Fruit fly (Drosophila melanogaster) whole organism, embryonic: ENCODE results near the gene Rh4.

Source experiments
- BEAF-32 ChIP-seq: fragments of 200-800 bp; sonication (Bioruptor generic); optimal IDR thresholded peaks from 3 replicates; lab custom pipeline; 2017; ENCODE audit warnings: missing biosample characterization, missing genetic modification characterization, mild to moderate bottlenecking, moderate library complexity, missing genetic modification reagents
- BtbVII ChIP-seq: fragments of 200-800 bp; sonication (Bioruptor generic); optimal IDR thresholded peaks from 3 replicates; lab custom pipeline; 2017; ENCODE audit warnings: missing biosample characterization, mild to moderate bottlenecking, missing genetic modification characterization
- CG12071 ChIP-seq: fragments of 200-800 bp; sonication (Bioruptor generic); optimal IDR thresholded peaks from 3 replicates; lab custom pipeline; 2018; ENCODE audit warnings: missing biosample characterization, mild to moderate bottlenecking, missing genetic modification characterization
- CG12155 ChIP-seq: fragments of 200-800 bp; sonication (Bioruptor generic); optimal IDR thresholded peaks from 3 replicates; lab custom pipeline; 2016; ENCODE audit warnings: missing biosample characterization, missing genetic modification characterization
- CG12299 ChIP-seq: fragments of 200-800 bp; sonication (Bioruptor generic); optimal IDR thresholded peaks from 2 replicates; lab custom pipeline; 2018; ENCODE audit warnings: missing biosample characterization, mild to moderate bottlenecking, missing genetic modification characterization
- CG14710 ChIP-seq: fragments of 200-800 bp; sonication (Bioruptor generic); optimal IDR thresholded peaks from 3 replicates; lab custom pipeline; 2019; ENCODE audit warnings: missing biosample characterization, mild to moderate bottlenecking, missing genetic modification characterization, moderate library complexity
- CG16815 ChIP-seq: fragments of 200-800 bp; sonication (Bioruptor generic); optimal IDR thresholded peaks from 3 replicates; lab custom pipeline; 2017; ENCODE audit warnings: missing biosample characterization, mild to moderate bottlenecking, missing genetic modification characterization
- CG17385 ChIP-seq: fragments of 200-800 bp; sonication (Bioruptor generic); optimal IDR thresholded peaks from 3 replicates; lab custom pipeline; 2018; ENCODE audit warnings: missing biosample characterization, mild to moderate bottlenecking, missing genetic modification characterization
- CG17802 ChIP-seq: fragments of 200-800 bp; sonication (Bioruptor generic); optimal IDR thresholded peaks from 2 replicates; lab custom pipeline; 2018; ENCODE audit warnings: missing biosample characterization, mild to moderate bottlenecking, missing genetic modification characterization, moderate library complexity
- CG17829 ChIP-seq: fragments of 200-800 bp; optimal IDR thresholded peaks from 2 replicates; lab custom pipeline; 2019; ENCODE audit warnings: missing biosample characterization, mild to moderate bottlenecking, missing genetic modification characterization, moderate library complexity
- CG18011 ChIP-seq: fragments of 200-800 bp; sonication (Bioruptor generic); optimal IDR thresholded peaks from 2 replicates; lab custom pipeline; 2017; ENCODE audit warnings: missing biosample characterization, missing genetic modification characterization, mild to moderate bottlenecking, moderate library complexity, missing genotype
- CG30403 ChIP-seq: fragments of 200-800 bp; sonication (Bioruptor generic); optimal IDR thresholded peaks from 3 replicates; lab custom pipeline; 2016; ENCODE audit warnings: missing biosample characterization, missing genetic modification characterization
- CG43689 ChIP-seq: fragments of 200-800 bp; sonication (Bioruptor generic); IDR thresholded peaks from 2 replicates; pipeline ENCODE4 v1.3.6; 2022; ENCODE audit warnings: missing biosample characterization, missing genetic modification characterization
- CG7963 ChIP-seq: fragments of 200-800 bp; sonication (Bioruptor generic); IDR thresholded peaks from 3 replicates; pipeline ENCODE4 v1.3.6; 2022; ENCODE audit warnings: missing biosample characterization, missing genetic modification characterization; ENCODE audit not compliant: partially characterized antibody
- CG8281 ChIP-seq: fragments of 200-800 bp; sonication (Bioruptor generic); optimal IDR thresholded peaks from 2 replicates; lab custom pipeline; 2018; ENCODE audit warnings: missing biosample characterization, mild to moderate bottlenecking, missing genetic modification characterization, moderate library complexity
- CG8944 ChIP-seq: fragments of 200-800 bp; sonication (Bioruptor generic); optimal IDR thresholded peaks from 3 replicates; lab custom pipeline; 2016; ENCODE audit warnings: missing biosample characterization, missing genetic modification characterization
- CG9215 ChIP-seq: fragments of 200-800 bp; sonication (Bioruptor generic); IDR thresholded peaks from 2 replicates; pipeline ENCODE4 v1.3.6; 2022; ENCODE audit warnings: missing biosample characterization, missing genetic modification characterization
- CoRest ChIP-seq: fragments of 200-800 bp; sonication (Bioruptor generic); optimal IDR thresholded peaks from 3 replicates; lab custom pipeline; 2018; ENCODE audit warnings: missing biosample characterization, mild to moderate bottlenecking, missing genetic modification characterization, moderate library complexity
- CrebB ChIP-seq: fragments of 200-800 bp; sonication (Bioruptor generic); optimal IDR thresholded peaks from 3 replicates; lab custom pipeline; 2018; ENCODE audit warnings: missing biosample characterization, mild to moderate bottlenecking, missing genetic modification characterization
- D ChIP-seq, 2 experiments: fragments of 200-800 bp in 1 of 2; fragments of >200 bp in 1 of 2; sonication (Bioruptor generic) in 1 of 2; optimal IDR thresholded peaks; 2 replicates in 1 of 2; 3 replicates in 1 of 2; lab custom pipeline; 2017; ENCODE audit warnings: mild to moderate bottlenecking in 1 of 2, missing biosample characterization in 1 of 2, missing genetic modification characterization in 1 of 2, missing genetic modification reagents in 1 of 2
- Dp ChIP-seq: fragments of 200-800 bp; sonication (Bioruptor generic); optimal IDR thresholded peaks from 2 replicates; lab custom pipeline; 2018; ENCODE audit warnings: missing biosample characterization, mild to moderate bottlenecking, missing genetic modification characterization, moderate library complexity
- Ets97D ChIP-seq: fragments of 200-800 bp; sonication (Bioruptor generic); optimal IDR thresholded peaks from 3 replicates; lab custom pipeline; 2016; ENCODE audit warnings: missing biosample characterization, missing genetic modification characterization
- Gsc ChIP-seq: fragments of 200-800 bp; sonication (Bioruptor generic); IDR thresholded peaks from 2 replicates; pipeline ENCODE4 v1.3.6; 2022; ENCODE audit warnings: missing biosample characterization, missing genetic modification characterization
- HmgZ ChIP-seq: fragments of 200-800 bp; sonication (Bioruptor generic); optimal IDR thresholded peaks from 2 replicates; lab custom pipeline; 2018; ENCODE audit warnings: missing biosample characterization, mild to moderate bottlenecking, missing genetic modification characterization
- Hmx ChIP-seq: fragments of 200-800 bp; sonication (Bioruptor generic); optimal IDR thresholded peaks from 2 replicates; lab custom pipeline; 2016; ENCODE audit warnings: missing biosample characterization, missing genetic modification characterization
- Lhr ChIP-seq: fragments of 200-800 bp; sonication (Bioruptor generic); optimal IDR thresholded peaks from 3 replicates; lab custom pipeline; 2017; ENCODE audit warnings: mild to moderate bottlenecking, missing biosample characterization, missing genetic modification reagents, missing genetic modification characterization
- NFAT ChIP-seq: fragments of 200-800 bp; sonication (Bioruptor generic); IDR thresholded peaks from 2 replicates; pipeline ENCODE4 v1.3.6; 2022; ENCODE audit warnings: missing biosample characterization, missing genetic modification characterization
- Pdp1 ChIP-seq, 2 experiments: fragments of 200-800 bp; sonication (Bioruptor generic); optimal IDR thresholded peaks; 3 replicates each; lab custom pipeline; 2016; ENCODE audit warnings: missing biosample characterization in 2 of 2, missing genetic modification characterization in 2 of 2, mild to moderate bottlenecking in 1 of 2, moderate library complexity in 1 of 2
- Spps ChIP-seq: fragments of 200-800 bp; sonication (Bioruptor generic); optimal IDR thresholded peaks from 2 replicates; lab custom pipeline; 2018; ENCODE audit warnings: missing biosample characterization, mild to moderate bottlenecking, missing genetic modification characterization
- Vsx1 ChIP-seq: fragments of 200-800 bp; sonication (Bioruptor generic); optimal IDR thresholded peaks from 2 replicates; lab custom pipeline; 2017; ENCODE audit warnings: missing biosample characterization, mild to moderate bottlenecking, missing genetic modification characterization, missing genetic modification reagents
- ac ChIP-seq: fragments of 200-800 bp; sonication (Bioruptor generic); optimal IDR thresholded peaks from 3 replicates; lab custom pipeline; 2017; ENCODE audit warnings: missing biosample characterization, mild to moderate bottlenecking, missing genetic modification characterization
- amos ChIP-seq: fragments of 200-800 bp; sonication (Bioruptor generic); IDR thresholded peaks from 2 replicates; pipeline ENCODE4 v1.3.6; 2022; ENCODE audit warnings: missing biosample characterization, missing genetic modification characterization; ENCODE audit not compliant: partially characterized antibody
- ase ChIP-seq: fragments of 200-800 bp; sonication (Bioruptor generic); IDR thresholded peaks from 3 replicates; pipeline ENCODE4 v1.3.6; 2022; ENCODE audit warnings: missing biosample characterization, missing genetic modification characterization
- az2 ChIP-seq: fragments of 200-800 bp; sonication (Bioruptor generic); optimal IDR thresholded peaks from 3 replicates; lab custom pipeline; 2016; ENCODE audit warnings: missing biosample characterization, missing genetic modification characterization
- bbx ChIP-seq: fragments of 200-800 bp; sonication (Bioruptor generic); IDR thresholded peaks from 2 replicates; pipeline ENCODE4 v1.3.6; 2022; ENCODE audit warnings: missing biosample characterization, missing genetic modification characterization; ENCODE audit not compliant: partially characterized antibody
- croc ChIP-seq: fragments of 200-800 bp; sonication (Bioruptor generic); conservative IDR thresholded peaks from 3 replicates; pipeline ENCODE4 v1.3.6; 2022; ENCODE audit warnings: missing biosample characterization, missing genetic modification characterization
- da ChIP-seq: fragments of 200-800 bp; sonication (Bioruptor generic); optimal IDR thresholded peaks from 2 replicates; lab custom pipeline; 2016; ENCODE audit warnings: missing biosample characterization, missing genetic modification characterization
- gfzf ChIP-seq: fragments of 200-800 bp; sonication (Bioruptor generic); optimal IDR thresholded peaks from 2 replicates; lab custom pipeline; 2016; ENCODE audit warnings: missing biosample characterization, mild to moderate bottlenecking, missing genetic modification characterization, moderate library complexity
- ham ChIP-seq: fragments of 200-800 bp; sonication (Bioruptor generic); IDR thresholded peaks from 2 replicates; pipeline ENCODE4 v1.3.6; 2022; ENCODE audit warnings: missing biosample characterization, missing genetic modification characterization
- jigr1 ChIP-seq: fragments of 200-800 bp; sonication (Bioruptor generic); IDR thresholded peaks from 3 replicates; pipeline ENCODE4 v1.3.6; 2022; ENCODE audit warnings: missing biosample characterization, missing genetic modification characterization
- pros ChIP-seq: fragments of 200-800 bp; sonication (Bioruptor generic); optimal IDR thresholded peaks from 3 replicates; lab custom pipeline; 2019; ENCODE audit warnings: missing biosample characterization, mild to moderate bottlenecking, missing genetic modification characterization, moderate library complexity
- run ChIP-seq: fragments of 200-800 bp; sonication (Bioruptor generic); optimal IDR thresholded peaks from 3 replicates; lab custom pipeline; 2018; ENCODE audit warnings: missing biosample characterization, mild to moderate bottlenecking, missing genetic modification characterization
- sd ChIP-seq: fragments of 200-800 bp; sonication (Bioruptor generic); optimal IDR thresholded peaks from 3 replicates; lab custom pipeline; 2018; ENCODE audit warnings: missing biosample characterization, mild to moderate bottlenecking, missing genetic modification characterization, moderate library complexity
- slou ChIP-seq: fragments of 200-800 bp; sonication (Bioruptor generic); optimal IDR thresholded peaks from 3 replicates; lab custom pipeline; 2016; ENCODE audit warnings: missing biosample characterization, missing genetic modification characterization
- tin ChIP-seq: fragments of 200-800 bp; sonication (Bioruptor generic); optimal IDR thresholded peaks from 3 replicates; lab custom pipeline; 2016; ENCODE audit warnings: missing biosample characterization, missing genetic modification characterization
- tll ChIP-seq, 2 experiments: fragments of 200-800 bp in 1 of 2; fragments of >200 bp in 1 of 2; sonication (Bioruptor generic) in 1 of 2; optimal IDR thresholded peaks; 2 replicates each; lab custom pipeline; 2017 to 2019; ENCODE audit warnings: missing biosample characterization in 2 of 2, missing genetic modification characterization in 2 of 2, mild to moderate bottlenecking in 1 of 2, moderate library complexity in 1 of 2
- tna ChIP-seq: fragments of 200-800 bp; sonication (Bioruptor generic); IDR thresholded peaks from 2 replicates; pipeline ENCODE4 v1.3.6; 2022; ENCODE audit warnings: missing biosample characterization, missing genetic modification characterization; ENCODE audit not compliant: partially characterized antibody
- twi ChIP-seq: fragments of 200-800 bp; optimal IDR thresholded peaks from 2 replicates; lab custom pipeline; 2019; ENCODE audit warnings: missing biosample characterization, mild to moderate bottlenecking, missing genetic modification characterization, moderate library complexity
- zf30C ChIP-seq: fragments of 200-800 bp; sonication (Bioruptor generic); optimal IDR thresholded peaks from 3 replicates; lab custom pipeline; 2018; ENCODE audit warnings: missing biosample characterization, mild to moderate bottlenecking, missing genetic modification characterization

Gene Rh4

DNA sequence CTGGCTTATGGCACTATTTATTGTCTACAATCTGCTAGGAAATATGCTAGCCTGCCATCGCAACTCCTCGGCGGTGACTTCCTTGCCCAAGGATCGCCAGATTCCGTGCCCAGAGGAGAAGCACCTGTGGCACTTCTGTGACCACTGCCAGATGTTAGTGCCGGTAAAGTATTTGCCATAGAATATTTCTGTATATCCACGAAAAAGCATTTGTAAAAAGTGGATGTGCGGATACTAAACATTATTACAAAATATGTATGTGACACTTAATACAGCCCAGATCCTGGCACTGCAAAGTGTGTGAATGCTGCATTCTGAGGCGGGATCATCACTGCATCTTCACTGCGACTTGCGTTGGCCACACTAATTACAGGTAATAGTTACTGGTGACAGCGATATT, 1.4 kb downstream of the Rh4 start (continued):
- TF ChIP-seq CG18011 (GFP tag; lab: Kevin White, UChicago) (no peak), gfzf (GFP tag; lab: Kevin White, UChicago) (peak; percentile 62), CG12071 (GFP tag; lab: Kevin White, UChicago) (no peak), BEAF-32 (GFP tag; lab: Kevin White, UChicago) (peak; percentile 36), az2 (no peak), Spps (tag; lab: Kevin White, UChicago) (no peak), CG12155 (GFP tag; lab: Kevin White, UChicago) (no peak), da (no peak), CG16815 (no peak), slou (GFP tag; lab: Kevin White, UChicago) (no peak), sd (no peak), CrebB (tag; lab: Kevin White, UChicago) (no peak), CG43689 (GFP tag; lab: Robert Waterston, UW) (no peak), HmgZ (no peak), D (optimal IDR thresholded peaks at IDR 0.05; lab: Kevin White, UChicago) (no peak), D (GFP tag; optimal IDR thresholded peaks at IDR 0.05; lab: Kevin White, UChicago) (no peak), NFAT (no peak), Vsx1 (GFP tag; lab: Kevin White, UChicago) (no peak), croc (GFP tag; lab: Robert Waterston, UW) (no peak), ham (GFP tag; lab: Robert Waterston, UW) (no peak), tll (GFP tag; optimal IDR thresholded peaks at IDR 0.05; lab: Kevin White, UChicago) (peak in 1 of 2 experiments; percentile 94), CG17829 (peak; percentile 3), Lhr (GFP tag; lab: Kevin White, UChicago) (peak; percentile 11), Dp (GFP tag; lab: Kevin White, UChicago) (no peak), ac (no peak), CG14710 (tag; lab: Kevin White, UChicago) (peak; percentile 49), BtbVII (GFP tag; lab: Kevin White, UChicago) (no peak), tin (GFP tag; lab: Kevin White, UChicago) (no peak), pros (GFP tag; lab: Kevin White, UChicago) (no peak), CG30403 (GFP tag; lab: Kevin White, UChicago) (no peak), CG12299 (tag; lab: Kevin White, UChicago) (no peak), jigr1 (GFP tag; lab: Robert Waterston, UW) (no peak), CG9215 (GFP tag; lab: Robert Waterston, UW) (no peak), amos (GFP tag; lab: Robert Waterston, UW) (no peak; the same call in 1 of the 2 replicates), CG7963 (GFP tag; lab: Robert Waterston, UW) (no peak), bbx (GFP tag; lab: Robert Waterston, UW) (no peak)

DNA sequence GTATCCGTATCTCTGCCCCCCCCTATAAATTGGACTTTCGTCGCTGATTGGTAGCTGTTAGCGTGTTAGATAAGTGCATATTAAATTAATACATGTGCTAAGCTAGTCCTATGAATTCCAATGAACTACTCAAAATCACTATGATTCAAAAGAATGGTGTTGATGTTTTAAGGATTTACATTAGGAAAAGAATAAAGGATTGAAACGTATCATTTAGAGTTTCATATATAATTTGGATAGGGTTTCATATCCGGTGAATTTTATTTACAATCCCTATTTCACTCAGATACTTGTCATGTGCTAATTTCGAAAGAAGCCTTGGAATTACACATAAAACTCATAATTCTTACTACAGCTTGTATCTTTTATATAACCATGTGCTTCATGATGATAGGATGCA, 2.0 kb downstream of the Rh4 start, which contains the start of gene CG13029:
CG13029 (plus strand) TSS at position 301 of the 400 bp plus-strand sequence.
- no peak for TF ChIP-seq run (tag; lab: Kevin White, UChicago)
- peak in 1 of 2 experiments; percentile 5 for TF ChIP-seq Pdp1 (GFP tag; optimal IDR thresholded peaks at IDR 0.05; lab: Kevin White, UChicago)
- TF ChIP-seq, all 482 proteins: peak for 1

DNA sequence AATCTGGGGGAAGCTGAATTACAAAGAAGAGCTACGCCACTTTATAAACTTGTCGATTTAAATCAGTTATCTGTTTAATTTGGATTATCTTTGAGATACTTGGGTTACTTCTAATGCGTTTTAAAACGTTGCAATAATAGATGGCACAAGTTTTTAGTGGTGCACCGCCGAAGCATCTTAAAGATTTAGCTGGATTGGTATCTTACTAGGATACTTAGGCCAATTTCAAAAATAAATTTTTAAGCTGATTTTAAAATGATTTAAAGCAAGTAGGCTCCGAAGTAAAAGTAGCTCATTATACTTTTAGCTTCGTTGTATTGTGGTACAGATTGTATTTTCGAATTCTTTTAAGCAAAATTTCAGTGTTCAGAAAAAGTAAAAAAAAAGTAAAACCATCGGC, 3.5 kb downstream of the Rh4 start, which contains the start of gene sinah:
sinah (plus strand) TSS at position 301 of the 400 bp plus-strand sequence.
- no peak for TF ChIP-seq CG8281 (tag; lab: Kevin White, UChicago)
- no peak for TF ChIP-seq Gsc (GFP tag; lab: Robert Waterston, UW)
- TF ChIP-seq CG8944 (GFP tag; lab: Kevin White, UChicago) = no peak
- TF ChIP-seq zf30C (GFP tag; lab: Kevin White, UChicago) = no peak
- no peak for TF ChIP-seq CG17385 (GFP tag; lab: Kevin White, UChicago)
- TF ChIP-seq Hmx = no peak
- no peak for TF ChIP-seq ase (GFP tag; lab: Robert Waterston, UW)
- no peak for TF ChIP-seq twi
- no peak for TF ChIP-seq CoRest (tag; lab: Kevin White, UChicago)
- no peak for TF ChIP-seq Ets97D (GFP tag; lab: Kevin White, UChicago)
- TF ChIP-seq tna (GFP tag; lab: Robert Waterston, UW) = no peak
- TF ChIP-seq CG17802 (tag; lab: Kevin White, UChicago) = no peak
